Fruit fly (Drosophila melanogaster) whole organism, wandering third instar larva: ENCODE data around the gene CG4465.

Experiments
- Abd-B ChIP-seq: fragments of >200 bp; optimal IDR thresholded peaks from 2 replicates; lab custom pipeline; 2017; ENCODE audit warnings: missing biosample characterization, missing genetic modification characterization
- lola ChIP-seq: fragments of >200 bp; optimal IDR thresholded peaks from 2 replicates; lab custom pipeline; 2017; ENCODE audit warnings: missing biosample characterization, missing genetic modification characterization

DNA sequence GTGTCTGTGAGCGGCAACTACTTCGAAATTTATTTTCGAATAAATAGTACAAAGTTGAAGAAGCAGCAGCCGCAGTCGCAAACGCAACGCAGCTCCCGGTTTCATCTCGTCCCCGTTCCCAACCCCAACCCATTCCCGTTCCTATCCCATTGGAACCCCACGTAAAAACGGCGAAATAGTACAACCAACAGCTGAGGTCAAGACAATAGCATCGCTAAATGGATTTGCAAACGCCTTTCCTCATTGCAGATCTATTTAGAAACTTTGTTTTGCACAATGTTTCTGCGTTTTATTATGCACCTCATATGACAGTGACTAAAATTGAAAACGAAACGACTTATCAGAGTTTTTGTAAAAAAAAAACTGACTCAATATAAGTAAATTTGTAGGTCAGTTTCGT is 26.3 kb downstream of the CG4465 start:
- TF ChIP-seq Abd-B (GFP tag; lab: Kevin White, UChicago) (no peak), lola (GFP tag; lab: Kevin White, UChicago) (no peak)
